Worm (Caenorhabditis elegans) whole organism, L1 larva: ENCODE results near the gene best-22.

Source experiments
- C04F5.9 ChIP-seq: sonication (generic microtip); optimal IDR thresholded peaks from 2 replicates; lab custom pipeline; 2016; ENCODE audit warnings: missing genetic modification characterization, missing compliant biosample characterization
- ceh-63 ChIP-seq: fragments of 200-800 bp; sonication (Bioruptor generic); optimal IDR thresholded peaks from 2 replicates; lab custom pipeline; 2018; ENCODE audit warnings: mild to moderate bottlenecking, missing genetic modification characterization, missing compliant biosample characterization
- elt-3 ChIP-seq, 6 experiments: fragments of 150-350 bp in 1 of 6; sonication (generic microtip); optimal IDR thresholded peaks; 2 replicates each; lab custom pipeline; 2017 to 2018; ENCODE audit warnings: missing biosample characterization in 6 of 6, missing genetic modification characterization in 6 of 6, inconsistent platforms in 1 of 6
- fkh-4 ChIP-seq: sonication (generic microtip); optimal IDR thresholded peaks from 2 replicates; lab custom pipeline; 2016; ENCODE audit warnings: missing compliant biosample characterization, missing genetic modification characterization, borderline replicate concordance
- fos-1 ChIP-seq: fragments of 150-350 bp; optimal IDR thresholded peaks from 2 replicates; lab custom pipeline; 2014; ENCODE audit warnings: missing biosample characterization, missing genetic modification characterization
- lin-15B ChIP-seq: fragments of 150-350 bp; sonication (generic microtip); optimal IDR thresholded peaks from 3 replicates; lab custom pipeline; 2014; ENCODE audit warnings: missing biosample characterization, missing genetic modification characterization
- mep-1 ChIP-seq: fragments of 150-350 bp; optimal IDR thresholded peaks from 2 replicates; lab custom pipeline; 2014; ENCODE audit warnings: missing biosample characterization, missing genetic modification characterization
- nhr-11 ChIP-seq: fragments of 150-350 bp; optimal IDR thresholded peaks from 2 replicates; lab custom pipeline; 2014; ENCODE audit warnings: missing biosample characterization, missing genetic modification characterization
- unc-86 ChIP-seq: sonication (generic microtip); optimal IDR thresholded peaks from 2 replicates; lab custom pipeline; 2016; ENCODE audit warnings: missing genetic modification characterization, missing compliant biosample characterization
- zag-1 ChIP-seq: fragments of 150-350 bp; optimal IDR thresholded peaks from 2 replicates; lab custom pipeline; 2014; ENCODE audit warnings: missing biosample characterization, missing genetic modification characterization

DNA sequence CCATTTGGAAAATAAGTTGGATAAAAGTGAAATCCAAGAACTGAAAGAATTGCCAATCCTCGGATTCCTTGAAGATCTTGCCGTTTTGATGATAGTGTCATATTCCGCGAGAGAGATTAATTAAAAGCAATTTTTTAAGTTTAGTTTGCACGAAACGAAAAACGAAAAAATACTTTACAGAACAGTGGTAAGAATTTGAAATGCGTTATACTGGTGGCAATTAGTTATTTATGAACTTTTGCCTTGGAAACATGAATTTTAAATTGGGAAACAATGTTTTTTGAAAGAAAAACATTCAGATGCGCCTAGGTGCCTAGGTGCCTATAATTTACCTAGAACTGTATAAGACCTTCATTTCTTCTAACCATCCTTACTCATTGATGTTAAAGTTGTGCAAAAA, 42.0 kb upstream of the best-22 start, which contains the start of gene oac-57:
- TF ChIP-seq lin-15B (tag; lab: Kevin White, UChicago) (no peak), C04F5.9 (no peak), elt-3 (tag; optimal IDR thresholded peaks at IDR 0.05; lab: Kevin White, UChicago) (no peak), fos-1 (tag; lab: Kevin White, UChicago) (no peak), ceh-63 (GFP tag; lab: Kevin White, UChicago) (no peak), mep-1 (tag; lab: Kevin White, UChicago) (no peak), zag-1 (tag; lab: Kevin White, UChicago) (no peak), fkh-4 (tag; lab: Kevin White, UChicago) (no peak), unc-86 (no peak), nhr-11 (no peak)
